Worm (Caenorhabditis elegans) whole organism, midembryonic: Measurements from ENCODE around the gene C12D8.20.

Source experiments
- klf-2 ChIP-seq: fragments of 200-800 bp; sonication (Bioruptor generic); conservative IDR thresholded peaks from 2 replicates; pipeline ENCODE4 v1.3.6; 2022; ENCODE audit warnings: missing genetic modification reagents, missing genetic modification characterization, missing compliant biosample characterization
- ztf-23 ChIP-seq: fragments of 200-800 bp; sonication (Bioruptor generic); IDR thresholded peaks from 2 replicates; pipeline ENCODE4 v1.3.6; 2022; ENCODE audit warnings: missing genetic modification reagents, missing genetic modification characterization, missing compliant biosample characterization

- TF ChIP-seq klf-2 (GFP tag; lab: Robert Waterston, UW) (no peak), ztf-23 (no peak)
Measured at ce11 chrV:10178166-10178565, 43.9 kb upstream of the C12D8.20 start.
